Worm (Caenorhabditis elegans) whole organism, L4 larva: ENCODE results near the gene srxa-10.
A peak's percentile ranks its signal among the peaks of the same experiment; 100 is the strongest.

Experiments
- D1046.2 ChIP-seq: fragments of 200-800 bp; sonication (Bioruptor generic); IDR thresholded peaks from 2 replicates; pipeline ENCODE4 v1.3.6; 2022; ENCODE audit warnings: missing genetic modification characterization, missing compliant biosample characterization
- F10B5.3 ChIP-seq: sonication (generic microtip); optimal IDR thresholded peaks from 2 replicates; lab custom pipeline; 2016; ENCODE audit warnings: mild to moderate bottlenecking, missing genetic modification characterization, missing compliant biosample characterization
- F44E2.7 ChIP-seq: fragments of 200-800 bp; sonication (Bioruptor generic); IDR thresholded peaks from 2 replicates; pipeline ENCODE4 v2.1.2; 2022; ENCODE audit warnings: missing genetic modification characterization, missing compliant biosample characterization
- F49E8.2 ChIP-seq: sonication (generic microtip); optimal IDR thresholded peaks from 2 replicates; lab custom pipeline; 2016; ENCODE audit warnings: missing compliant biosample characterization, mild to moderate bottlenecking, missing genetic modification characterization, borderline replicate concordance
- R02D3.7 ChIP-seq: fragments of 150-350 bp; sonication (generic microtip); optimal IDR thresholded peaks from 3 replicates; lab custom pipeline; 2014; ENCODE audit warnings: missing biosample characterization, missing genetic modification characterization
- T20F7.1 ChIP-seq: fragments of 200-800 bp; sonication (Bioruptor generic); optimal IDR thresholded peaks from 2 replicates; lab custom pipeline; 2018; ENCODE audit warnings: mild to moderate bottlenecking, missing genetic modification characterization, missing compliant biosample characterization
- aha-1 ChIP-seq: fragments of 150-350 bp; peaks from one replicate; lab custom pipeline; 2014; ENCODE audit warnings: missing biosample characterization, missing genetic modification characterization
- aly-2 ChIP-seq: sonication (generic microtip); optimal IDR thresholded peaks from 2 replicates; lab custom pipeline; 2018; ENCODE audit warnings: missing biosample characterization, missing genetic modification characterization
- attf-4 ChIP-seq: sonication (generic microtip); optimal IDR thresholded peaks from 3 replicates; lab custom pipeline; 2017; ENCODE audit warnings: missing biosample characterization, missing genetic modification characterization
- ceh-44 ChIP-seq: fragments of 200-800 bp; sonication (Bioruptor generic); IDR thresholded peaks from 2 replicates; pipeline ENCODE4 v1.3.6; 2022; ENCODE audit warnings: missing genetic modification reagents, missing genetic modification characterization, missing compliant biosample characterization
- ceh-62 ChIP-seq: sonication (generic microtip); optimal IDR thresholded peaks from 2 replicates; lab custom pipeline; 2017; ENCODE audit warnings: missing biosample characterization, missing genetic modification characterization
- ceh-82 ChIP-seq: sonication (generic microtip); optimal IDR thresholded peaks from 2 replicates; lab custom pipeline; 2017; ENCODE audit warnings: missing biosample characterization, missing genetic modification characterization
- ces-1 ChIP-seq: fragments of 150-350 bp; sonication (generic microtip); optimal IDR thresholded peaks from 4 replicates; lab custom pipeline; 2014; ENCODE audit warnings: missing biosample characterization, missing genetic modification reagents, missing genetic modification characterization
- cey-2 ChIP-seq: sonication (generic microtip); optimal IDR thresholded peaks from 3 replicates; lab custom pipeline; 2017; ENCODE audit warnings: missing genetic modification characterization, mild to moderate bottlenecking, missing compliant biosample characterization, antibody characterized with exemption, borderline replicate concordance; ENCODE audit not compliant: insufficient read depth
- daf-8 ChIP-seq: fragments of 200-800 bp; sonication (Bioruptor generic); IDR thresholded peaks from 2 replicates; pipeline ENCODE4 v1.3.6; 2022; ENCODE audit warnings: missing genetic modification characterization, missing compliant biosample characterization
- dmd-9 ChIP-seq: fragments of 200-800 bp; sonication (Bioruptor generic); IDR thresholded peaks from 2 replicates; pipeline ENCODE4 v1.3.6; 2022; ENCODE audit warnings: missing genetic modification reagents, missing genetic modification characterization, missing compliant biosample characterization
- duxl-1 ChIP-seq: sonication (generic microtip); optimal IDR thresholded peaks from 2 replicates; lab custom pipeline; 2016; ENCODE audit warnings: mild to moderate bottlenecking, missing genetic modification characterization, moderate library complexity, missing compliant biosample characterization; ENCODE audit not compliant: poor library complexity
- egl-27 ChIP-seq: sonication (generic microtip); optimal IDR thresholded peaks from 3 replicates; lab custom pipeline; 2017; ENCODE audit warnings: missing biosample characterization, missing genetic modification reagents, missing genetic modification characterization
- fkh-10 ChIP-seq: fragments of 150-350 bp; optimal IDR thresholded peaks from 2 replicates; lab custom pipeline; 2014; ENCODE audit warnings: missing biosample characterization, missing genetic modification reagents, missing genetic modification characterization
- gei-8 ChIP-seq: fragments of 200-800 bp; sonication (Bioruptor generic); optimal IDR thresholded peaks from 2 replicates; lab custom pipeline; 2018; ENCODE audit warnings: mild to moderate bottlenecking, missing genetic modification characterization, missing compliant biosample characterization
- hif-1 ChIP-seq, 2 experiments: sonication (generic microtip); optimal IDR thresholded peaks; 2 replicates each; lab custom pipeline; 2016 to 2017; ENCODE audit warnings: missing compliant biosample characterization in 2 of 2, missing genetic modification characterization in 2 of 2, missing genetic modification reagents in 2 of 2, missing genotype in 2 of 2, mild to moderate bottlenecking in 1 of 2
- hlh-11 ChIP-seq: fragments of 200-800 bp; sonication (Bioruptor generic); optimal IDR thresholded peaks from 2 replicates; lab custom pipeline; 2018; ENCODE audit warnings: mild to moderate bottlenecking, missing genetic modification characterization, missing compliant biosample characterization
- hmg-1.1 ChIP-seq: fragments of 200-800 bp; sonication (Bioruptor generic); IDR thresholded peaks from 2 replicates; pipeline ENCODE4 v1.3.6; 2022; ENCODE audit warnings: missing genetic modification reagents, missing genetic modification characterization, missing compliant biosample characterization
- lin-1 ChIP-seq: fragments of 200-800 bp; sonication (Bioruptor generic); IDR thresholded peaks from 2 replicates; pipeline ENCODE4 v1.3.6; 2022; ENCODE audit warnings: missing genetic modification reagents, missing genetic modification characterization, missing compliant biosample characterization
- lin-13 ChIP-seq: fragments of 150-350 bp; optimal IDR thresholded peaks from 2 replicates; lab custom pipeline; 2014; ENCODE audit warnings: missing biosample characterization, missing genetic modification reagents, missing genetic modification characterization
- lin-29 ChIP-seq: fragments of 200-800 bp; sonication (Bioruptor generic); IDR thresholded peaks from 2 replicates; pipeline ENCODE4 v1.3.6; 2022; ENCODE audit warnings: missing genetic modification reagents, missing genetic modification characterization, missing compliant biosample characterization
- lin-39 ChIP-seq: fragments of 150-350 bp; optimal IDR thresholded peaks from 2 replicates; lab custom pipeline; 2014; ENCODE audit warnings: missing biosample characterization, missing genetic modification reagents, missing genetic modification characterization
- lir-3 ChIP-seq: sonication (generic microtip); optimal IDR thresholded peaks from 2 replicates; lab custom pipeline; 2016; ENCODE audit warnings: mild to moderate bottlenecking, missing genetic modification characterization, missing compliant biosample characterization
- mdl-1 ChIP-seq, 2 experiments: fragments of 150-350 bp in 1 of 2; sonication (generic microtip) in 1 of 2; optimal IDR thresholded peaks; 2 replicates each; lab custom pipeline; 2014 to 2017; ENCODE audit warnings: missing biosample characterization in 2 of 2, missing genetic modification characterization in 2 of 2
- mxl-3 ChIP-seq: fragments of 200-800 bp; sonication (Bioruptor generic); optimal IDR thresholded peaks from 2 replicates; lab custom pipeline; 2018; ENCODE audit warnings: mild to moderate bottlenecking, missing genetic modification characterization, missing compliant biosample characterization
- nhr-10 ChIP-seq: fragments of 150-350 bp; optimal IDR thresholded peaks from 2 replicates; lab custom pipeline; 2014; ENCODE audit warnings: missing biosample characterization, missing genetic modification characterization
- nhr-102 ChIP-seq: sonication (generic microtip); optimal IDR thresholded peaks from 2 replicates; lab custom pipeline; 2016; ENCODE audit warnings: mild to moderate bottlenecking, missing genetic modification characterization, moderate library complexity, missing compliant biosample characterization
- nhr-11 ChIP-seq: fragments of 150-350 bp; optimal IDR thresholded peaks from 2 replicates; lab custom pipeline; 2014; ENCODE audit warnings: missing biosample characterization, missing genetic modification characterization
- nhr-237 ChIP-seq: sonication (generic microtip); optimal IDR thresholded peaks from 2 replicates; lab custom pipeline; 2017; ENCODE audit warnings: missing biosample characterization, missing genetic modification characterization
- nhr-25 ChIP-seq: sonication (generic microtip); optimal IDR thresholded peaks from 2 replicates; lab custom pipeline; 2017; ENCODE audit warnings: missing genetic modification characterization, mild to moderate bottlenecking, missing compliant biosample characterization, antibody characterized with exemption, moderate library complexity, borderline replicate concordance; ENCODE audit not compliant: insufficient read depth
- nhr-41 ChIP-seq: fragments of 200-800 bp; sonication (Bioruptor generic); IDR thresholded peaks from 2 replicates; pipeline ENCODE4 v1.3.6; 2022; ENCODE audit warnings: missing genetic modification reagents, missing genetic modification characterization, missing compliant biosample characterization
- nhr-76 ChIP-seq: fragments of 150-350 bp; optimal IDR thresholded peaks from 2 replicates; lab custom pipeline; 2014; ENCODE audit warnings: missing biosample characterization, missing genetic modification characterization
- nhr-77 ChIP-seq: fragments of 150-350 bp; optimal IDR thresholded peaks from 2 replicates; lab custom pipeline; 2014; ENCODE audit warnings: missing biosample characterization, missing genetic modification characterization
- pha-4 ChIP-seq, 2 experiments: fragments of 150-350 bp in 1 of 2; fragments of 200-800 bp in 1 of 2; sonication (Bioruptor generic) in 1 of 2; IDR thresholded peaks in 1 of 2; optimal IDR thresholded peaks in 1 of 2; 2 replicates each; pipeline versions ENCODE4 v1.3.6 to Lab custom; 2014 to 2022; ENCODE audit warnings: missing genetic modification characterization in 2 of 2, missing genetic modification reagents in 2 of 2, missing biosample characterization in 1 of 2, missing compliant biosample characterization in 1 of 2
- pqm-1 ChIP-seq: sonication (generic microtip); optimal IDR thresholded peaks from 2 replicates; lab custom pipeline; 2017; ENCODE audit warnings: missing biosample characterization, missing genetic modification characterization
- rbr-2 ChIP-seq: sonication (generic microtip); optimal IDR thresholded peaks from 2 replicates; lab custom pipeline; 2016; ENCODE audit warnings: missing genotype, missing genetic modification characterization, missing compliant biosample characterization
- saeg-2 ChIP-seq: fragments of 200-800 bp; sonication (Bioruptor generic); IDR thresholded peaks from 2 replicates; pipeline ENCODE4 v1.3.6; 2022; ENCODE audit warnings: missing genetic modification reagents, missing genetic modification characterization, missing compliant biosample characterization
- sdz-12 ChIP-seq: fragments of 200-800 bp; sonication (Bioruptor generic); optimal IDR thresholded peaks from 2 replicates; lab custom pipeline; 2018; ENCODE audit warnings: mild to moderate bottlenecking, missing genetic modification characterization, missing compliant biosample characterization
- skn-1 ChIP-seq: fragments of 150-350 bp; optimal IDR thresholded peaks from 2 replicates; lab custom pipeline; 2014; ENCODE audit warnings: missing biosample characterization, missing genetic modification characterization
- snpc-1.2 ChIP-seq: fragments of 200-800 bp; sonication (Bioruptor generic); IDR thresholded peaks from 2 replicates; pipeline ENCODE4 v1.3.6; 2022; ENCODE audit warnings: missing genetic modification reagents, missing genetic modification characterization, missing compliant biosample characterization
- snpc-4 ChIP-seq: fragments of 150-350 bp; optimal IDR thresholded peaks from 2 replicates; lab custom pipeline; 2014; ENCODE audit warnings: missing biosample characterization, missing genetic modification characterization
- spr-1 ChIP-seq: sonication (generic microtip); optimal IDR thresholded peaks from 2 replicates; lab custom pipeline; 2016; ENCODE audit warnings: mild to moderate bottlenecking, missing genetic modification characterization, missing compliant biosample characterization
- spr-3 ChIP-seq: fragments of 200-800 bp; sonication (Bioruptor generic); optimal IDR thresholded peaks from 2 replicates; lab custom pipeline; 2018; ENCODE audit warnings: mild to moderate bottlenecking, missing genetic modification characterization, missing compliant biosample characterization
- vab-7 ChIP-seq: fragments of 200-800 bp; sonication (Bioruptor generic); IDR thresholded peaks from 2 replicates; pipeline ENCODE4 v1.3.6; 2022; ENCODE audit warnings: missing genetic modification reagents, missing genetic modification characterization, missing compliant biosample characterization
- zip-2 ChIP-seq: fragments of 150-350 bp; optimal IDR thresholded peaks from 2 replicates; lab custom pipeline; 2014; ENCODE audit warnings: missing biosample characterization, missing genetic modification characterization
- ztf-7 ChIP-seq: fragments of 150-350 bp; optimal IDR thresholded peaks from 2 replicates; lab custom pipeline; 2014; ENCODE audit warnings: missing biosample characterization, missing genetic modification characterization

Gene srxa-10

ce11 chrIII:9822942-9823341 lies 26.6 kb upstream of the srxa-10 start, which contains the start of gene arl-5:
Gene arl-5 (plus strand): TSS chrIII:9823242.
- no peak for TF ChIP-seq lin-1 (GFP tag; lab: Robert Waterston, UW)
- TF ChIP-seq snpc-1.2 (GFP tag; lab: Robert Waterston, UW) = no peak
- TF ChIP-seq saeg-2 (GFP tag; lab: Robert Waterston, UW) = no peak
- TF ChIP-seq mdl-1 (tag; optimal IDR thresholded peaks at IDR 0.05; lab: Kevin White, UChicago) = no peak
- TF ChIP-seq F49E8.2 = no peak
- no peak for TF ChIP-seq spr-3 (GFP tag; lab: Kevin White, UChicago)
- TF ChIP-seq fkh-10 = no peak
- TF ChIP-seq aha-1 = no peak
- TF ChIP-seq nhr-10 (tag; lab: Kevin White, UChicago) = no peak
- no peak for TF ChIP-seq duxl-1
- no peak for TF ChIP-seq aly-2 (tag; lab: Kevin White, UChicago)
- TF ChIP-seq ceh-44 (GFP tag; lab: Robert Waterston, UW) = no peak
- no peak for TF ChIP-seq lin-13 (GFP tag; lab: Kevin White, UChicago)
- no peak for TF ChIP-seq snpc-4
- TF ChIP-seq vab-7 (GFP tag; lab: Robert Waterston, UW) = no peak
- TF ChIP-seq mxl-3 = no peak
- TF ChIP-seq zip-2 (tag; lab: Kevin White, UChicago) = no peak
- no peak for TF ChIP-seq T20F7.1
- TF ChIP-seq, all 104 proteins: peak for 0

ce11 chrIII:9818763-9819162 lies 22.4 kb upstream of the srxa-10 start, which contains the start of gene panl-3:
Gene panl-3 (plus strand): TSS chrIII:9819056.
- TF ChIP-seq nhr-11 (no peak), F44E2.7 (GFP tag; lab: Robert Waterston, UW) (no peak), ceh-82 (tag; lab: Kevin White, UChicago) (no peak), spr-3 (GFP tag; lab: Kevin White, UChicago) (no peak), D1046.2 (no peak), gei-8 (no peak), lin-29 (GFP tag; lab: Robert Waterston, UW) (no peak), skn-1 (tag; lab: Kevin White, UChicago) (no peak), rbr-2 (tag; lab: Kevin White, UChicago) (peak; percentile 59), lin-39 (tag; lab: Kevin White, UChicago) (no peak), ceh-62 (tag; lab: Kevin White, UChicago) (no peak), hlh-11 (tag; lab: Kevin White, UChicago) (peak; percentile 78), dmd-9 (GFP tag; lab: Robert Waterston, UW) (no peak), hmg-1.1 (GFP tag; lab: Robert Waterston, UW) (peak; percentile 80), hif-1 (tag; optimal IDR thresholded peaks at IDR 0.05; lab: Kevin White, UChicago) (peak in 1 of 2 experiments; percentile 32), nhr-102 (tag; lab: Kevin White, UChicago) (no peak), vab-7 (GFP tag; lab: Robert Waterston, UW) (no peak), spr-1 (tag; lab: Kevin White, UChicago) (no peak), ztf-7 (tag; lab: Kevin White, UChicago) (peak; percentile 28), mxl-3 (peak; percentile 89), nhr-41 (GFP tag; lab: Robert Waterston, UW) (no peak), attf-4 (no peak), pha-4 (GFP tag; IDR thresholded peaks at IDR 0.05; lab: Robert Waterston, UW) (no peak), pha-4 (tag; optimal IDR thresholded peaks at IDR 0.05; lab: Kevin White, UChicago) (peak; percentile 16), lir-3 (tag; lab: Kevin White, UChicago) (no peak), daf-8 (GFP tag; lab: Robert Waterston, UW) (no peak), lin-13 (GFP tag; lab: Kevin White, UChicago) (peak; percentile 45), F10B5.3 (tag; lab: Kevin White, UChicago) (no peak), R02D3.7 (no peak), egl-27 (tag; lab: Kevin White, UChicago) (no peak), nhr-76 (tag; lab: Kevin White, UChicago) (no peak), sdz-12 (GFP tag; lab: Kevin White, UChicago) (no peak), cey-2 (no peak), nhr-25 (tag; lab: Kevin White, UChicago) (no peak), nhr-237 (tag; lab: Kevin White, UChicago) (no peak), ces-1 (GFP tag; lab: Kevin White, UChicago) (no peak), pqm-1 (tag; lab: Kevin White, UChicago) (no peak), nhr-77 (tag; lab: Kevin White, UChicago) (no peak)
